Worm (Caenorhabditis elegans) whole organism, mixed stage, embryonic: ENCODE data around the gene cwp-5.

Source experiments
- nhr-12 ChIP-seq: fragments of 150-350 bp; optimal IDR thresholded peaks from 2 replicates; lab custom pipeline; 2014; ENCODE audit warnings: missing biosample characterization, missing genetic modification characterization
- tbx-8 ChIP-seq: fragments of 200-800 bp; sonication (Bioruptor generic); optimal IDR thresholded peaks from 2 replicates; lab custom pipeline; 2018; ENCODE audit warnings: mild to moderate bottlenecking, missing genetic modification characterization, moderate library complexity, missing compliant biosample characterization

- TF ChIP-seq tbx-8 (no peak), nhr-12 (tag; lab: Kevin White, UChicago) (no peak)
Observed at ce11 chrX:13201401-13201800, 11.6 kb upstream of the cwp-5 start, which contains the start of gene unc-9.
